Worm (Caenorhabditis elegans) whole organism, L4 larva: ENCODE measurements around the gene H04D03.7.

Source experiments
- F10B5.3 ChIP-seq: sonication (generic microtip); optimal IDR thresholded peaks from 2 replicates; lab custom pipeline; 2016; ENCODE audit warnings: mild to moderate bottlenecking, missing genetic modification characterization, missing compliant biosample characterization
- F49E8.2 ChIP-seq: sonication (generic microtip); optimal IDR thresholded peaks from 2 replicates; lab custom pipeline; 2016; ENCODE audit warnings: missing compliant biosample characterization, mild to moderate bottlenecking, missing genetic modification characterization, borderline replicate concordance
- T20F7.1 ChIP-seq: fragments of 200-800 bp; sonication (Bioruptor generic); optimal IDR thresholded peaks from 2 replicates; lab custom pipeline; 2018; ENCODE audit warnings: mild to moderate bottlenecking, missing genetic modification characterization, missing compliant biosample characterization
- Y75B8A.6 ChIP-seq: fragments of 200-800 bp; sonication (Bioruptor generic); IDR thresholded peaks from 2 replicates; pipeline ENCODE4 v1.3.6; 2022; ENCODE audit warnings: missing genetic modification reagents, missing genetic modification characterization, missing compliant biosample characterization
- aha-1 ChIP-seq: fragments of 150-350 bp; peaks from one replicate; lab custom pipeline; 2014; ENCODE audit warnings: missing biosample characterization, missing genetic modification characterization
- ama-1 ChIP-seq: fragments of 150-350 bp; optimal IDR thresholded peaks from 2 replicates; lab custom pipeline; 2014; ENCODE audit warnings: inconsistent platforms, mixed read lengths
- arid-1 ChIP-seq: fragments of 200-800 bp; sonication (Bioruptor generic); conservative IDR thresholded peaks from 2 replicates; pipeline ENCODE4 v1.3.6; 2022; ENCODE audit warnings: missing genetic modification reagents, missing genetic modification characterization, missing compliant biosample characterization
- attf-4 ChIP-seq: sonication (generic microtip); optimal IDR thresholded peaks from 3 replicates; lab custom pipeline; 2017; ENCODE audit warnings: missing biosample characterization, missing genetic modification characterization
- ceh-20 ChIP-seq: fragments of 200-800 bp; sonication (Bioruptor generic); IDR thresholded peaks from 2 replicates; pipeline ENCODE4 v1.3.6; 2022; ENCODE audit warnings: missing genetic modification reagents, missing genetic modification characterization, missing compliant biosample characterization
- ceh-32 ChIP-seq: sonication (generic microtip); optimal IDR thresholded peaks from 2 replicates; lab custom pipeline; 2016; ENCODE audit warnings: mild to moderate bottlenecking, missing genetic modification characterization, missing compliant biosample characterization; ENCODE audit not compliant: poor library complexity
- ceh-62 ChIP-seq: sonication (generic microtip); optimal IDR thresholded peaks from 2 replicates; lab custom pipeline; 2017; ENCODE audit warnings: missing biosample characterization, missing genetic modification characterization
- cey-2 ChIP-seq: sonication (generic microtip); optimal IDR thresholded peaks from 3 replicates; lab custom pipeline; 2017; ENCODE audit warnings: missing genetic modification characterization, mild to moderate bottlenecking, missing compliant biosample characterization, antibody characterized with exemption, borderline replicate concordance; ENCODE audit not compliant: insufficient read depth
- ctbp-1 ChIP-seq: fragments of 200-800 bp; sonication (Bioruptor generic); IDR thresholded peaks from 2 replicates; pipeline ENCODE4 v1.3.6; 2022; ENCODE audit warnings: missing genetic modification reagents, missing genetic modification characterization, missing compliant biosample characterization
- daf-12 ChIP-seq: fragments of 150-350 bp; optimal IDR thresholded peaks from 2 replicates; lab custom pipeline; 2014; ENCODE audit warnings: missing biosample characterization, missing genetic modification reagents, missing genetic modification characterization
- daf-16 ChIP-seq, 3 experiments: sonication (generic microtip); optimal IDR thresholded peaks; 2 replicates each; lab custom pipeline; 2016 to 2017; ENCODE audit warnings: missing genetic modification characterization in 3 of 3, missing genetic modification reagents in 3 of 3, mild to moderate bottlenecking in 2 of 3, missing compliant biosample characterization in 2 of 3, missing biosample characterization in 1 of 3, moderate library complexity in 1 of 3
- daf-19 ChIP-seq: fragments of 200-800 bp; sonication (Bioruptor generic); conservative IDR thresholded peaks from 2 replicates; pipeline ENCODE4 v1.3.6; 2022; ENCODE audit warnings: missing genetic modification characterization, missing compliant biosample characterization
- daf-8 ChIP-seq: fragments of 200-800 bp; sonication (Bioruptor generic); IDR thresholded peaks from 2 replicates; pipeline ENCODE4 v1.3.6; 2022; ENCODE audit warnings: missing genetic modification characterization, missing compliant biosample characterization
- dmd-6 ChIP-seq: fragments of 200-800 bp; sonication (Bioruptor generic); IDR thresholded peaks from 2 replicates; pipeline ENCODE4 v1.3.6; 2022; ENCODE audit warnings: missing genetic modification reagents, missing genetic modification characterization, missing compliant biosample characterization
- dve-1 ChIP-seq: sonication (generic microtip); optimal IDR thresholded peaks from 2 replicates; lab custom pipeline; 2017; ENCODE audit warnings: antibody characterized with exemption, mild to moderate bottlenecking, missing genetic modification characterization, missing compliant biosample characterization; ENCODE audit not compliant: insufficient read depth
- egl-43 ChIP-seq: fragments of 200-800 bp; sonication (Bioruptor generic); IDR thresholded peaks from 2 replicates; pipeline ENCODE4 v1.3.6; 2022; ENCODE audit warnings: missing genetic modification reagents, missing genetic modification characterization, missing compliant biosample characterization
- fkh-10 ChIP-seq: fragments of 150-350 bp; optimal IDR thresholded peaks from 2 replicates; lab custom pipeline; 2014; ENCODE audit warnings: missing biosample characterization, missing genetic modification reagents, missing genetic modification characterization
- fos-1 ChIP-seq: fragments of 150-350 bp; optimal IDR thresholded peaks from 2 replicates; lab custom pipeline; 2014; ENCODE audit warnings: missing biosample characterization, missing genetic modification characterization
- hif-1 ChIP-seq, 2 experiments: sonication (generic microtip); optimal IDR thresholded peaks; 2 replicates each; lab custom pipeline; 2016 to 2017; ENCODE audit warnings: missing compliant biosample characterization in 2 of 2, missing genetic modification characterization in 2 of 2, missing genetic modification reagents in 2 of 2, missing genotype in 2 of 2, mild to moderate bottlenecking in 1 of 2
- hlh-11 ChIP-seq: fragments of 200-800 bp; sonication (Bioruptor generic); optimal IDR thresholded peaks from 2 replicates; lab custom pipeline; 2018; ENCODE audit warnings: mild to moderate bottlenecking, missing genetic modification characterization, missing compliant biosample characterization
- hlh-30 ChIP-seq: sonication (generic microtip); optimal IDR thresholded peaks from 2 replicates; lab custom pipeline; 2017; ENCODE audit warnings: antibody characterized with exemption, mild to moderate bottlenecking, missing genetic modification characterization, missing compliant biosample characterization; ENCODE audit not compliant: insufficient read depth
- lin-1 ChIP-seq: fragments of 200-800 bp; sonication (Bioruptor generic); IDR thresholded peaks from 2 replicates; pipeline ENCODE4 v1.3.6; 2022; ENCODE audit warnings: missing genetic modification reagents, missing genetic modification characterization, missing compliant biosample characterization
- lin-38 ChIP-seq: fragments of 200-800 bp; sonication (Bioruptor generic); IDR thresholded peaks from 2 replicates; pipeline ENCODE4 v1.3.6; 2022; ENCODE audit warnings: missing genetic modification reagents, missing genetic modification characterization, missing compliant biosample characterization
- lin-39 ChIP-seq: fragments of 150-350 bp; optimal IDR thresholded peaks from 2 replicates; lab custom pipeline; 2014; ENCODE audit warnings: missing biosample characterization, missing genetic modification reagents, missing genetic modification characterization
- mdl-1 ChIP-seq, 2 experiments: fragments of 150-350 bp in 1 of 2; sonication (generic microtip) in 1 of 2; optimal IDR thresholded peaks; 2 replicates each; lab custom pipeline; 2014 to 2017; ENCODE audit warnings: missing biosample characterization in 2 of 2, missing genetic modification characterization in 2 of 2
- mdt-29 ChIP-seq: fragments of 200-800 bp; sonication (Bioruptor generic); IDR thresholded peaks from 2 replicates; pipeline ENCODE4 v1.3.6; 2022; ENCODE audit warnings: missing genetic modification reagents, missing genetic modification characterization, missing compliant biosample characterization
- mep-1 ChIP-seq: fragments of 150-350 bp; sonication (generic microtip); optimal IDR thresholded peaks from 3 replicates; lab custom pipeline; 2014; ENCODE audit warnings: missing biosample characterization, missing genetic modification characterization
- nhr-111 ChIP-seq: fragments of 200-800 bp; sonication (Bioruptor generic); optimal IDR thresholded peaks from 2 replicates; lab custom pipeline; 2018; ENCODE audit warnings: mild to moderate bottlenecking, missing genetic modification characterization, missing compliant biosample characterization
- nhr-41 ChIP-seq: fragments of 200-800 bp; sonication (Bioruptor generic); IDR thresholded peaks from 2 replicates; pipeline ENCODE4 v1.3.6; 2022; ENCODE audit warnings: missing genetic modification reagents, missing genetic modification characterization, missing compliant biosample characterization
- pha-4 ChIP-seq, 2 experiments: fragments of 150-350 bp in 1 of 2; fragments of 200-800 bp in 1 of 2; sonication (Bioruptor generic) in 1 of 2; IDR thresholded peaks in 1 of 2; optimal IDR thresholded peaks in 1 of 2; 2 replicates each; pipeline versions ENCODE4 v1.3.6 to Lab custom; 2014 to 2022; ENCODE audit warnings: missing genetic modification characterization in 2 of 2, missing genetic modification reagents in 2 of 2, missing biosample characterization in 1 of 2, missing compliant biosample characterization in 1 of 2
- pqm-1 ChIP-seq: sonication (generic microtip); optimal IDR thresholded peaks from 2 replicates; lab custom pipeline; 2017; ENCODE audit warnings: missing biosample characterization, missing genetic modification characterization
- rbr-2 ChIP-seq: sonication (generic microtip); optimal IDR thresholded peaks from 2 replicates; lab custom pipeline; 2016; ENCODE audit warnings: missing genotype, missing genetic modification characterization, missing compliant biosample characterization
- set-16 ChIP-seq: fragments of 200-800 bp; sonication (Bioruptor generic); IDR thresholded peaks from 2 replicates; pipeline ENCODE4 v1.3.6; 2022; ENCODE audit warnings: missing genetic modification reagents, missing genetic modification characterization, missing compliant biosample characterization
- snpc-1.2 ChIP-seq: fragments of 200-800 bp; sonication (Bioruptor generic); IDR thresholded peaks from 2 replicates; pipeline ENCODE4 v1.3.6; 2022; ENCODE audit warnings: missing genetic modification reagents, missing genetic modification characterization, missing compliant biosample characterization
- snpc-4 ChIP-seq: fragments of 150-350 bp; optimal IDR thresholded peaks from 2 replicates; lab custom pipeline; 2014; ENCODE audit warnings: missing biosample characterization, missing genetic modification characterization
- spr-1 ChIP-seq: sonication (generic microtip); optimal IDR thresholded peaks from 2 replicates; lab custom pipeline; 2016; ENCODE audit warnings: mild to moderate bottlenecking, missing genetic modification characterization, missing compliant biosample characterization
- unc-39 ChIP-seq: sonication (generic microtip); optimal IDR thresholded peaks from 2 replicates; lab custom pipeline; 2017; ENCODE audit warnings: missing biosample characterization, missing genetic modification characterization
- zfp-2 ChIP-seq: sonication (generic microtip); optimal IDR thresholded peaks from 2 replicates; lab custom pipeline; 2016; ENCODE audit warnings: mild to moderate bottlenecking, missing genetic modification characterization, missing compliant biosample characterization
- ztf-11 ChIP-seq: fragments of 150-350 bp; optimal IDR thresholded peaks from 2 replicates; lab custom pipeline; 2014; ENCODE audit warnings: missing biosample characterization, missing genetic modification characterization
- ztf-7 ChIP-seq: fragments of 150-350 bp; optimal IDR thresholded peaks from 2 replicates; lab custom pipeline; 2014; ENCODE audit warnings: missing biosample characterization, missing genetic modification characterization

H04D03.7 gene

DNA sequence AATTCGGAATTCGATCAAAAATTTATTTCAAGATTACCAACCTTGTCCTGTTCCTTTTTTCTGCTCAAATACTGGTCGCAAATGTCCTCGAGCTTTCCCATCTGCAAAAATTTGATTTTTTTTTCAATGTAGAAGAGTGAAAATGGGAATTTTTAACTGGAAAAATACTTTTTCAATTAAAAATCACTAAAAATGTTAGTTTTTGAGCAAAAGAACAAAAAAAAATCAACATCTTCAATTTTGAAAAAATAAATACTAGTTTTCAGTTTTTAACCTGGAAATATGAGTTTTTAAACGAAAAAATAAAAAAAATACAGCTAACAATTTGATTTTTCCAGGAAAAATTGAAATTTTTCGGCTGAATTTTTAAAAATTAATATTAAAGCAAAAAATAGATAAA is 18.7 kb downstream of the H04D03.7 start, which contains the start of gene prp-3:
prp-3 (minus strand) TSS at position 101 of the 400 bp plus-strand sequence.
- TF ChIP-seq lin-38 (GFP tag; lab: Robert Waterston, UW) = no peak
- TF ChIP-seq cey-2 = no peak
- no peak for TF ChIP-seq ztf-7 (tag; lab: Kevin White, UChicago)
- TF ChIP-seq ceh-62 (tag; lab: Kevin White, UChicago) = no peak
- no peak for TF ChIP-seq T20F7.1 (GFP tag; lab: Kevin White, UChicago)
- no peak for TF ChIP-seq ztf-11 (tag; lab: Kevin White, UChicago)
- TF ChIP-seq egl-43 = no peak
- no peak for TF ChIP-seq lin-39 (tag; lab: Kevin White, UChicago)
- no peak for TF ChIP-seq spr-1 (tag; lab: Kevin White, UChicago)
- no peak for TF ChIP-seq snpc-4 (tag; lab: Kevin White, UChicago)
- no peak for TF ChIP-seq mdt-29 (GFP tag; lab: Robert Waterston, UW)
- TF ChIP-seq ctbp-1 (GFP tag; lab: Robert Waterston, UW) = no peak
- no peak for TF ChIP-seq unc-39 (tag; lab: Kevin White, UChicago)
- no peak for TF ChIP-seq attf-4
- TF ChIP-seq hlh-30 = no peak
- TF ChIP-seq nhr-111 (GFP tag; lab: Kevin White, UChicago) = no peak

DNA sequence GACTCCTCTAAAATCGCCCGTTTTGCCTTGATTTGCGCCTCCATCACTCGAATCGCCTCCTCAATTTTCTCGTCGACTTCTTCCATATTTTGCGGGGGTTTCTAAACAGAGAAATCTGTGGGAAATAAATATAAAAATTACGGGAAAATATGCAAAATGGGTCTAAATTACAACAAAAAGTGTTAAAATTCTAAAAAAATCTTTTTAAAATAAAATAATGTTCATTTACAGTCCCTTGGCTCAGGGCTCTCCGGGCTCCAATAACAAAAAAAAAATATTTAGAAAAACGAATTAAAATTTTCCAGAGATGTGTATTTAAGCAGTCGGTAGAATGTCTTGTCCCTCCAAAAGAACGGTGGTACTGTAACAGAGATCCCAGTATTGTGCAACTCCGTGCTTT is 22.7 kb downstream of the H04D03.7 start, which contains the start of gene M03C11.6:
M03C11.6 (minus strand) TSS at position 101 of the 400 bp plus-strand sequence.
- TF ChIP-seq zfp-2 (tag; lab: Kevin White, UChicago) (no peak), daf-8 (no peak), snpc-1.2 (GFP tag; lab: Robert Waterston, UW) (no peak), spr-1 (tag; lab: Kevin White, UChicago) (no peak), nhr-41 (no peak), dmd-6 (GFP tag; lab: Robert Waterston, UW) (no peak), daf-12 (tag; lab: Kevin White, UChicago) (no peak), lin-38 (GFP tag; lab: Robert Waterston, UW) (no peak), daf-16 (GFP tag; optimal IDR thresholded peaks at IDR 0.05; lab: Kevin White, UChicago) (no peak), daf-16 (tag; optimal IDR thresholded peaks at IDR 0.05; lab: Kevin White, UChicago) (no peak), cey-2 (no peak), daf-19 (no peak), ceh-20 (GFP tag; lab: Robert Waterston, UW) (no peak), ceh-32 (tag; lab: Kevin White, UChicago) (no peak)

DNA sequence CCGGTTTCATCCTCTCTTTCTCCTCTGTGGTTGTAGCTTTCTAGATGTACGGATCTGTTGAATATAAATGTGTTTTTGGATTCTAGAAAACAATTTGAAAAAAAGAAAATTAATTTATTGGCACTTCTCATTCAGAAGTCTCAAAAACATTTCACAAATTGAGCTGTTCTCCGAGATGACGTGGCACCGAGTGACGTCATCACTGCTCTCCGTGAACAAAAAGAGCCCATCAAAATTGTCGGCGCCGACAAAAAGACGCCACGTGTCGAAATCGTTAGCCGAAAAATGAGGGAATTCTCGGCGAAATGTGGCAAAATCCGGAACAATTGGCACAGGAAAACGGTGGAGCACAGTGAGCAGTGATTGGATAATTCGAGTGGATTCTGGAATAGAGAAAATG is 24.9 kb downstream of the H04D03.7 start:
- no peak for TF ChIP-seq mep-1 (tag; lab: Kevin White, UChicago)
- no peak for TF ChIP-seq fkh-10 (GFP tag; lab: Kevin White, UChicago)
- no peak for TF ChIP-seq pha-4 (GFP tag; IDR thresholded peaks at IDR 0.05; lab: Robert Waterston, UW)
- no peak for TF ChIP-seq pha-4 (tag; optimal IDR thresholded peaks at IDR 0.05; lab: Kevin White, UChicago)
- TF ChIP-seq hif-1 (tag; optimal IDR thresholded peaks at IDR 0.05; lab: Kevin White, UChicago) = no peak
- TF ChIP-seq fos-1 (tag; lab: Kevin White, UChicago) = no peak
- no peak for TF ChIP-seq pqm-1 (tag; lab: Kevin White, UChicago)
- TF ChIP-seq, all 104 proteins: peak for 0

DNA sequence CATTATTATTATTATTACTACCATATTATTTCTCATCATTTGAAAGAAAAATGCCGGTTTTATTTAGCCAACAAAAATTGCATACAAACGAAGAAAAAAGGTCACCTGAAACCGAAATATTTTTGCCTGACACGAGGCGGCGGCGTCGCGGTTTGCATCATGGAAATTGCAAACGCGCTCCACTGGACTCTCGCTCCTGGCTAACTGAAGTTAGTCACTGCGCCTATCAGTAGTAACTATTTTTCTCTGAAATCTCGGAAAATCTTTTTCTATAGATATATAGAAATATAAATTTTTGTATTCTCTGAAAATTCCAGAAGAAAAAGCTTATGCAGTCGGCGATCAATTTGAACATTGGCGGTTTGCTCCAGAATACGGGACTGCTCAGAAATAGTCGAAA is 30.8 kb downstream of the H04D03.7 start, which contains the start of gene ymel-1:
ymel-1 (plus strand) TSS at position 318 of the 400 bp plus-strand sequence.
- TF ChIP-seq ztf-11 (tag; lab: Kevin White, UChicago) (no peak), lin-38 (GFP tag; lab: Robert Waterston, UW) (peak; percentile 90), F10B5.3 (tag; lab: Kevin White, UChicago) (no peak), hlh-30 (peak; percentile 87), dve-1 (peak; percentile 40), aha-1 (tag; lab: Kevin White, UChicago) (peak; percentile 88), daf-16 (GFP tag; optimal IDR thresholded peaks at IDR 0.05; lab: Kevin White, UChicago) (no peak), daf-16 (tag; optimal IDR thresholded peaks at IDR 0.05; lab: Kevin White, UChicago) (peak; percentile 7), mdl-1 (tag; optimal IDR thresholded peaks at IDR 0.05; lab: Kevin White, UChicago) (peak; percentile 27 to 61), ama-1 (lab: Kevin White, UChicago) (peak; percentile 61), dmd-6 (GFP tag; lab: Robert Waterston, UW) (peak; percentile 19; the same call in 1 of the 2 replicates), lin-1 (peak; percentile 48; the same call in 1 of the 2 replicates), ctbp-1 (GFP tag; lab: Robert Waterston, UW) (no peak), rbr-2 (peak; percentile 16), Y75B8A.6 (GFP tag; lab: Robert Waterston, UW) (no peak), arid-1 (GFP tag; lab: Robert Waterston, UW) (peak; percentile 46; the same call in 1 of the 2 replicates), F49E8.2 (tag; lab: Kevin White, UChicago) (no peak), set-16 (GFP tag; lab: Robert Waterston, UW) (no peak), hlh-11 (peak; percentile 47), hif-1 (tag; optimal IDR thresholded peaks at IDR 0.05; lab: Kevin White, UChicago) (peak in 1 of 2 experiments; percentile 52)
